Worm (Caenorhabditis elegans) whole organism, L3 larva: ENCODE measurements around the gene T05C7.9.

Experiments used
- R02D3.7 ChIP-seq: fragments of 150-350 bp; optimal IDR thresholded peaks from 2 replicates; lab custom pipeline; 2014; ENCODE audit warnings: missing biosample characterization, missing genetic modification characterization
- lin-15B ChIP-seq: fragments of 150-350 bp; optimal IDR thresholded peaks from 2 replicates; lab custom pipeline; 2014; ENCODE audit warnings: missing biosample characterization, missing genetic modification characterization
- nhr-76 ChIP-seq: fragments of 150-350 bp; sonication (generic microtip); optimal IDR thresholded peaks from 5 replicates; lab custom pipeline; 2014; ENCODE audit warnings: missing biosample characterization, missing genetic modification characterization
- pha-4 ChIP-seq: fragments of 150-350 bp; optimal IDR thresholded peaks from 2 replicates; lab custom pipeline; 2014; ENCODE audit warnings: missing biosample characterization, missing genetic modification reagents, missing genetic modification characterization
- pqm-1 ChIP-seq: fragments of 150-350 bp; optimal IDR thresholded peaks from 2 replicates; lab custom pipeline; 2017; ENCODE audit warnings: missing biosample characterization, missing genetic modification characterization, inconsistent platforms
- unc-62 ChIP-seq: fragments of 150-350 bp; sonication (generic microtip); optimal IDR thresholded peaks from 4 replicates; lab custom pipeline; 2014; ENCODE audit warnings: missing biosample characterization, missing genetic modification reagents, missing genetic modification characterization
- ztf-11 ChIP-seq: fragments of 150-350 bp; optimal IDR thresholded peaks from 2 replicates; lab custom pipeline; 2014; ENCODE audit warnings: missing biosample characterization, missing genetic modification characterization

DNA sequence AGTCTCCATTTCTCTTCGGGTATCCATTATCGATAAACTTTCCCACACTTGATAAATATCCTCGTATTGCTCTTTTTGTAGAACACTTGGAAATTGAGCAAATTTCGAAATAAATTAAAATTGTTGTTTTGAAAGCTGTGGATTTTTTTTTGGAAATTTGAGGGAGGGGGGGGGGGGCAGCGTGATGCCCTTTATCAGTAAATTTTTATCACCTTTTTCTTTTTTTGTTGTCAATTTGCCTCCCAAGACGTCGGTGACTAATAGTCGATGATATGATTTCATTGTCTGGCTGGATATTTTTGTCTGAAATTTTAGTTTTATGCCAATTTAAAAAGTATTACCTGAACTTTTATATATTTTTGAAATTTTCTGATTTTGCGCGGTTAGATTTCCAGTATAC, 10.9 kb downstream of the T05C7.9 start, which contains the start of gene scl-23:
- TF ChIP-seq nhr-76 (no peak), lin-15B (no peak), ztf-11 (tag; lab: Kevin White, UChicago) (no peak), R02D3.7 (tag; lab: Kevin White, UChicago) (no peak), pha-4 (tag; lab: Kevin White, UChicago) (no peak), pqm-1 (no peak), unc-62 (no peak)
